Worm (Caenorhabditis elegans) whole organism, midembryonic: ENCODE measurements around the gene aass-1.

Experiments used
- T22C8.4 ChIP-seq: fragments of 200-800 bp; sonication (Bioruptor generic); IDR thresholded peaks from 2 replicates; pipeline ENCODE4 v1.3.6; 2022; ENCODE audit warnings: missing genetic modification characterization, missing compliant biosample characterization
- flt-1 ChIP-seq: fragments of 200-800 bp; sonication (Bioruptor generic); IDR thresholded peaks from 2 replicates; pipeline ENCODE4 v1.3.6; 2022; ENCODE audit warnings: missing genetic modification characterization, missing compliant biosample characterization
- klf-2 ChIP-seq: fragments of 200-800 bp; sonication (Bioruptor generic); conservative IDR thresholded peaks from 2 replicates; pipeline ENCODE4 v1.3.6; 2022; ENCODE audit warnings: missing genetic modification reagents, missing genetic modification characterization, missing compliant biosample characterization
- med-1 ChIP-seq: sonication (generic microtip); optimal IDR thresholded peaks from 2 replicates; lab custom pipeline; 2017; ENCODE audit warnings: missing genetic modification characterization, mild to moderate bottlenecking, missing compliant biosample characterization, antibody characterized with exemption, missing genetic modification reagents; ENCODE audit not compliant: insufficient read depth
- ref-1 ChIP-seq: fragments of 200-800 bp; sonication (Bioruptor generic); conservative IDR thresholded peaks from 2 replicates; pipeline ENCODE4 v1.3.6; 2022; ENCODE audit warnings: missing genetic modification reagents, missing genetic modification characterization, missing compliant biosample characterization
- tab-1 ChIP-seq: fragments of 200-800 bp; sonication (Bioruptor generic); IDR thresholded peaks from 2 replicates; pipeline ENCODE4 v1.3.6; 2022; ENCODE audit warnings: missing genetic modification characterization, missing compliant biosample characterization
- ztf-23 ChIP-seq: fragments of 200-800 bp; sonication (Bioruptor generic); IDR thresholded peaks from 2 replicates; pipeline ENCODE4 v1.3.6; 2022; ENCODE audit warnings: missing genetic modification reagents, missing genetic modification characterization, missing compliant biosample characterization

ce11 chrIV:210591-210990 lies 34.4 kb upstream of the aass-1 start:
- no peak for TF ChIP-seq tab-1 (GFP tag; lab: Robert Waterston, UW)
- no peak for TF ChIP-seq med-1
- TF ChIP-seq ref-1 = no peak
- no peak for TF ChIP-seq T22C8.4 (GFP tag; lab: Robert Waterston, UW)
- no peak for TF ChIP-seq ztf-23 (GFP tag; lab: Robert Waterston, UW)
- no peak for TF ChIP-seq klf-2 (GFP tag; lab: Robert Waterston, UW)
- no peak for TF ChIP-seq flt-1 (GFP tag; lab: Robert Waterston, UW)
